Fruit fly (Drosophila melanogaster) whole organism, embryonic: ENCODE measurements around the gene Ask1.

Experiments used
- Atf-2 ChIP-seq: fragments of 200-800 bp; sonication (Bioruptor generic); optimal IDR thresholded peaks from 2 replicates; lab custom pipeline; 2016; ENCODE audit warnings: missing biosample characterization, missing genetic modification characterization
- CG10209 ChIP-seq: fragments of 200-800 bp; sonication (Bioruptor generic); optimal IDR thresholded peaks from 3 replicates; lab custom pipeline; 2017; ENCODE audit warnings: missing biosample characterization, mild to moderate bottlenecking, missing genetic modification characterization, missing genetic modification reagents
- CG10321 ChIP-seq: fragments of 200-800 bp; sonication (Bioruptor generic); IDR thresholded peaks from 2 replicates; pipeline ENCODE4 v1.3.6; 2022; ENCODE audit warnings: missing biosample characterization, missing genetic modification characterization
- CG10979 ChIP-seq: fragments of 200-800 bp; sonication (Bioruptor generic); optimal IDR thresholded peaks from 2 replicates; lab custom pipeline; 2018; ENCODE audit warnings: missing biosample characterization, mild to moderate bottlenecking, missing genetic modification characterization, moderate library complexity
- CG15011 ChIP-seq: fragments of 200-800 bp; sonication (Bioruptor generic); optimal IDR thresholded peaks from 3 replicates; lab custom pipeline; 2018; ENCODE audit warnings: missing biosample characterization, mild to moderate bottlenecking, missing genetic modification characterization
- CG17829 ChIP-seq: fragments of 200-800 bp; optimal IDR thresholded peaks from 2 replicates; lab custom pipeline; 2019; ENCODE audit warnings: missing biosample characterization, mild to moderate bottlenecking, missing genetic modification characterization, moderate library complexity
- CG1792 ChIP-seq: fragments of 200-800 bp; sonication (Bioruptor generic); optimal IDR thresholded peaks from 2 replicates; lab custom pipeline; 2016; ENCODE audit warnings: missing biosample characterization, missing genetic modification characterization
- CG18011 ChIP-seq: fragments of 200-800 bp; sonication (Bioruptor generic); optimal IDR thresholded peaks from 2 replicates; lab custom pipeline; 2017; ENCODE audit warnings: missing biosample characterization, missing genetic modification characterization, mild to moderate bottlenecking, moderate library complexity, missing genotype
- CG18262 ChIP-seq: fragments of 200-800 bp; optimal IDR thresholded peaks from 3 replicates; lab custom pipeline; 2019; ENCODE audit warnings: missing biosample characterization, mild to moderate bottlenecking, missing genetic modification characterization, moderate library complexity
- CG18599 ChIP-seq: fragments of 200-800 bp; sonication (Bioruptor generic); optimal IDR thresholded peaks from 3 replicates; lab custom pipeline; 2017; ENCODE audit warnings: missing biosample characterization, missing genetic modification characterization, mild to moderate bottlenecking, moderate library complexity, missing genetic modification reagents
- CG18619 ChIP-seq: fragments of 200-800 bp; sonication (Bioruptor generic); optimal IDR thresholded peaks from 3 replicates; lab custom pipeline; 2017; ENCODE audit warnings: missing biosample characterization, mild to moderate bottlenecking, missing genetic modification characterization
- CG32767 ChIP-seq: fragments of 200-800 bp; sonication (Bioruptor generic); IDR thresholded peaks from 2 replicates; pipeline ENCODE4 v1.3.6; 2022; ENCODE audit warnings: missing biosample characterization, missing genetic modification characterization
- CG34376 ChIP-seq: fragments of 200-800 bp; sonication (Bioruptor generic); optimal IDR thresholded peaks from 2 replicates; lab custom pipeline; 2018; ENCODE audit warnings: missing biosample characterization, mild to moderate bottlenecking, missing genetic modification characterization
- CG4820 ChIP-seq: fragments of 200-800 bp; sonication (Bioruptor generic); optimal IDR thresholded peaks from 3 replicates; lab custom pipeline; 2016; ENCODE audit warnings: missing biosample characterization, missing genetic modification characterization
- CG7987 ChIP-seq: fragments of 200-800 bp; sonication (Bioruptor generic); optimal IDR thresholded peaks from 2 replicates; lab custom pipeline; 2018; ENCODE audit warnings: missing biosample characterization, mild to moderate bottlenecking, missing genetic modification characterization, moderate library complexity
- CG8944 ChIP-seq: fragments of 200-800 bp; sonication (Bioruptor generic); optimal IDR thresholded peaks from 3 replicates; lab custom pipeline; 2016; ENCODE audit warnings: missing biosample characterization, missing genetic modification characterization
- Elba2 ChIP-seq: fragments of 200-800 bp; sonication (Bioruptor generic); optimal IDR thresholded peaks from 3 replicates; lab custom pipeline; 2016; ENCODE audit warnings: missing biosample characterization, missing genetic modification characterization
- Fer2 ChIP-seq: fragments of 200-800 bp; sonication (Bioruptor generic); optimal IDR thresholded peaks from 2 replicates; lab custom pipeline; 2018; ENCODE audit warnings: missing biosample characterization, mild to moderate bottlenecking, missing genetic modification characterization, moderate library complexity
- Hr3 ChIP-seq: fragments of 200-800 bp; sonication (Bioruptor generic); optimal IDR thresholded peaks from 3 replicates; lab custom pipeline; 2016; ENCODE audit warnings: missing biosample characterization, missing genetic modification characterization
- Med ChIP-seq: fragments of 200-800 bp; sonication (Bioruptor generic); peaks from one replicate; lab custom pipeline; 2016; ENCODE audit warnings: missing biosample characterization, missing genetic modification characterization, mild to moderate bottlenecking, inconsistent platforms, moderate library complexity
- Nf-YA ChIP-seq: fragments of 200-800 bp; sonication (Bioruptor generic); IDR thresholded peaks from 2 replicates; pipeline ENCODE4 v1.3.6; 2022; ENCODE audit warnings: missing biosample characterization, missing genetic modification characterization
- Ravus ChIP-seq: fragments of 200-800 bp; sonication (Bioruptor generic); IDR thresholded peaks from 2 replicates; pipeline ENCODE4 v1.3.6; 2022; ENCODE audit warnings: missing biosample characterization, missing genetic modification characterization
- Rfx ChIP-seq: fragments of 200-800 bp; sonication (Bioruptor generic); IDR thresholded peaks from 2 replicates; pipeline ENCODE4 v1.3.6; 2022; ENCODE audit warnings: missing biosample characterization, missing genetic modification characterization
- Sox100B ChIP-seq: fragments of 200-800 bp; sonication (Bioruptor generic); optimal IDR thresholded peaks from 3 replicates; lab custom pipeline; 2018; ENCODE audit warnings: missing biosample characterization, mild to moderate bottlenecking, missing genetic modification characterization
- Tbp ChIP-seq: fragments of >200 bp; optimal IDR thresholded peaks from 2 replicates; lab custom pipeline; 2018; ENCODE audit warnings: missing biosample characterization, missing genetic modification characterization
- al ChIP-seq: fragments of 200-800 bp; sonication (Bioruptor generic); IDR thresholded peaks from 2 replicates; pipeline ENCODE4 v1.3.6; 2022; ENCODE audit warnings: missing biosample characterization, missing genetic modification characterization
- aop ChIP-seq: fragments of 200-800 bp; sonication (Bioruptor generic); IDR thresholded peaks from 2 replicates; pipeline ENCODE4 v1.3.6; 2022; ENCODE audit warnings: missing biosample characterization, missing genetic modification characterization
- ap ChIP-seq: fragments of 200-800 bp; sonication (Bioruptor generic); IDR thresholded peaks from 2 replicates; pipeline ENCODE4 v1.3.6; 2022; ENCODE audit warnings: missing biosample characterization, missing genetic modification characterization
- ara ChIP-seq: fragments of 200-800 bp; sonication (Bioruptor generic); IDR thresholded peaks from 2 replicates; pipeline ENCODE4 v1.3.6; 2022; ENCODE audit warnings: missing biosample characterization, missing genetic modification characterization
- ato ChIP-seq: fragments of 200-800 bp; sonication (Bioruptor generic); IDR thresholded peaks from 2 replicates; pipeline ENCODE4 v1.3.6; 2022; ENCODE audit warnings: missing biosample characterization, missing genetic modification characterization; ENCODE audit not compliant: partially characterized antibody
- bbx ChIP-seq: fragments of 200-800 bp; sonication (Bioruptor generic); IDR thresholded peaks from 2 replicates; pipeline ENCODE4 v1.3.6; 2022; ENCODE audit warnings: missing biosample characterization, missing genetic modification characterization; ENCODE audit not compliant: partially characterized antibody
- chm ChIP-seq: fragments of 200-800 bp; sonication (Bioruptor generic); IDR thresholded peaks from 2 replicates; pipeline ENCODE4 v1.3.6; 2022; ENCODE audit warnings: missing biosample characterization, missing genetic modification characterization
- ci ChIP-seq: fragments of 200-800 bp; sonication (Bioruptor generic); IDR thresholded peaks from 3 replicates; pipeline ENCODE4 v1.3.6; 2022; ENCODE audit warnings: missing biosample characterization, missing genetic modification characterization
- exex ChIP-seq: fragments of 200-800 bp; sonication (Bioruptor generic); optimal IDR thresholded peaks from 4 replicates; lab custom pipeline; 2018; ENCODE audit warnings: missing biosample characterization, mild to moderate bottlenecking, missing genetic modification characterization, moderate library complexity
- gcm2 ChIP-seq: fragments of 200-800 bp; sonication (Bioruptor generic); optimal IDR thresholded peaks from 2 replicates; lab custom pipeline; 2016; ENCODE audit warnings: missing biosample characterization, missing genetic modification characterization
- gt ChIP-seq: fragments of 200-800 bp; sonication (Bioruptor generic); IDR thresholded peaks from 2 replicates; pipeline ENCODE4 v1.3.6; 2022; ENCODE audit warnings: missing biosample characterization, missing genetic modification characterization
- her ChIP-seq: fragments of 200-800 bp; sonication (Bioruptor generic); optimal IDR thresholded peaks from 2 replicates; lab custom pipeline; 2016; ENCODE audit warnings: missing biosample characterization, missing genetic modification characterization
- maf-S ChIP-seq: fragments of 200-800 bp; sonication (Bioruptor generic); optimal IDR thresholded peaks from 2 replicates; lab custom pipeline; 2016; ENCODE audit warnings: missing biosample characterization, missing genetic modification characterization
- nom ChIP-seq: fragments of 200-800 bp; sonication (Bioruptor generic); optimal IDR thresholded peaks from 2 replicates; lab custom pipeline; 2017; ENCODE audit warnings: missing biosample characterization, missing genetic modification characterization, mild to moderate bottlenecking, moderate library complexity, missing genetic modification reagents
- onecut ChIP-seq: fragments of 200-800 bp; sonication (Bioruptor generic); IDR thresholded peaks from 2 replicates; pipeline ENCODE4 v1.3.6; 2022; ENCODE audit warnings: missing biosample characterization, missing genetic modification characterization
- peb ChIP-seq: fragments of 200-800 bp; sonication (Bioruptor generic); IDR thresholded peaks from 2 replicates; pipeline ENCODE4 v1.3.6; 2022; ENCODE audit warnings: missing biosample characterization, missing genetic modification characterization
- sd ChIP-seq: fragments of 200-800 bp; sonication (Bioruptor generic); optimal IDR thresholded peaks from 3 replicates; lab custom pipeline; 2018; ENCODE audit warnings: missing biosample characterization, mild to moderate bottlenecking, missing genetic modification characterization, moderate library complexity
- shn ChIP-seq: fragments of 200-800 bp; sonication (Bioruptor generic); optimal IDR thresholded peaks from 3 replicates; lab custom pipeline; 2016; ENCODE audit warnings: missing biosample characterization, missing genetic modification characterization
- sob ChIP-seq: fragments of 200-800 bp; sonication (Bioruptor generic); IDR thresholded peaks from 2 replicates; pipeline ENCODE4 v1.3.6; 2022; ENCODE audit warnings: missing biosample characterization, missing genetic modification characterization
- sr ChIP-seq: fragments of 200-800 bp; sonication (Bioruptor generic); IDR thresholded peaks from 3 replicates; pipeline ENCODE4 v1.3.6; 2022; ENCODE audit warnings: missing biosample characterization, missing genetic modification characterization
- ssp ChIP-seq: fragments of 200-800 bp; sonication (Bioruptor generic); IDR thresholded peaks from 2 replicates; pipeline ENCODE4 v1.3.6; 2022; ENCODE audit warnings: missing biosample characterization, missing genetic modification characterization
- tin ChIP-seq: fragments of 200-800 bp; sonication (Bioruptor generic); optimal IDR thresholded peaks from 3 replicates; lab custom pipeline; 2016; ENCODE audit warnings: missing biosample characterization, missing genetic modification characterization
- toy ChIP-seq: fragments of 200-800 bp; sonication (Bioruptor generic); IDR thresholded peaks from 2 replicates; pipeline ENCODE4 v1.3.6; 2022; ENCODE audit warnings: missing biosample characterization, missing genetic modification characterization
- vnd ChIP-seq: fragments of 200-800 bp; sonication (Bioruptor generic); IDR thresholded peaks from 3 replicates; pipeline ENCODE4 v1.3.6; 2022; ENCODE audit warnings: missing biosample characterization, missing genetic modification characterization; ENCODE audit not compliant: partially characterized antibody
- zen ChIP-seq: fragments of 200-800 bp; sonication (Bioruptor generic); optimal IDR thresholded peaks from 3 replicates; lab custom pipeline; 2018; ENCODE audit warnings: missing biosample characterization, mild to moderate bottlenecking, missing genetic modification characterization, moderate library complexity

The Ask1 gene

dm6 chr3R:19908863-19909343 is 29.4 kb downstream of the Ask1 start (continued):
- TF ChIP-seq chm (GFP tag; lab: Robert Waterston, UW) (peak; percentile 87), Tbp (GFP tag; lab: Kevin White, UChicago) (no peak), CG10321 (peak; percentile 55; the same call in 1 of the 2 replicates), CG32767 (GFP tag; lab: Robert Waterston, UW) (peak; percentile 83; the same call in 1 of the 2 replicates), al (GFP tag; lab: Robert Waterston, UW) (peak; percentile 72), CG10209 (GFP tag; lab: Kevin White, UChicago) (peak; percentile 83), CG18599 (GFP tag; lab: Kevin White, UChicago) (peak; percentile 88), peb (peak; percentile 67), Sox100B (GFP tag; lab: Kevin White, UChicago) (peak; percentile 76), vnd (no peak), toy (GFP tag; lab: Robert Waterston, UW) (no peak), nom (GFP tag; lab: Kevin White, UChicago) (peak; percentile 10), Hr3 (GFP tag; lab: Kevin White, UChicago) (peak; percentile 82), ssp (peak; percentile 49), gcm2 (GFP tag; lab: Kevin White, UChicago) (peak; percentile 56), ara (GFP tag; lab: Robert Waterston, UW) (peak; percentile 82), zen (tag; lab: Kevin White, UChicago) (peak; percentile 5), CG18619 (GFP tag; lab: Kevin White, UChicago) (peak; percentile 77), CG1792 (GFP tag; lab: Kevin White, UChicago) (peak; percentile 70), CG10979 (tag; lab: Kevin White, UChicago) (peak; percentile 78), CG18011 (GFP tag; lab: Kevin White, UChicago) (peak; percentile 52), CG15011 (GFP tag; lab: Kevin White, UChicago) (peak; percentile 65), tin (peak; percentile 78), gt (GFP tag; lab: Robert Waterston, UW) (no peak; the same call in 1 of the 2 replicates), sr (GFP tag; lab: Robert Waterston, UW) (peak; percentile 43; the same call in 2 of the 3 replicates), CG7987 (GFP tag; lab: Kevin White, UChicago) (peak; percentile 37), Atf-2 (GFP tag; lab: Kevin White, UChicago) (peak; percentile 76), Ravus (peak; percentile 22; the same call in 1 of the 2 replicates), aop (GFP tag; lab: Robert Waterston, UW) (no peak), CG18262 (tag; lab: Kevin White, UChicago) (peak; percentile 62), ato (no peak), CG8944 (GFP tag; lab: Kevin White, UChicago) (peak; percentile 78)
- TF ChIP-seq, all 482 proteins: peak for 377

- TF ChIP-seq Nf-YA (GFP tag; lab: Robert Waterston, UW): 0 out of 2 replicates have a peak, but pooled peaks have one; percentile 7
- peak; percentile 22 for TF ChIP-seq Med (GFP tag; lab: Kevin White, UChicago)
- TF ChIP-seq Fer2 (tag; lab: Kevin White, UChicago): no peak
- TF ChIP-seq CG17829 (tag; lab: Kevin White, UChicago): no peak
- no peak for TF ChIP-seq bbx (GFP tag; lab: Robert Waterston, UW)
- no peak for TF ChIP-seq ap
- TF ChIP-seq CG34376: no peak
- no peak for TF ChIP-seq her (GFP tag; lab: Kevin White, UChicago)
- TF ChIP-seq sob (GFP tag; lab: Robert Waterston, UW): no peak
- TF ChIP-seq onecut (GFP tag; lab: Robert Waterston, UW): no peak
- no peak for TF ChIP-seq CG4820 (GFP tag; lab: Kevin White, UChicago)
- TF ChIP-seq shn (GFP tag; lab: Kevin White, UChicago): no peak
- TF ChIP-seq sd: peak; percentile 76
- 0 out of 2 replicates have a peak, but pooled peaks have one; percentile 17 for TF ChIP-seq Rfx (GFP tag; lab: Robert Waterston, UW)
- peak; percentile 63; the same call in 1 of the 3 replicates for TF ChIP-seq ci (GFP tag; lab: Robert Waterston, UW)
- TF ChIP-seq maf-S (GFP tag; lab: Kevin White, UChicago): no peak
- peak; percentile 76 for TF ChIP-seq Elba2 (GFP tag; lab: Kevin White, UChicago)
- TF ChIP-seq exex (tag; lab: Kevin White, UChicago): peak; percentile 73
These were observed 30.1 kb downstream of the Ask1 start for dm6 chr3R:19909541-19910182.
